Fruit fly (Drosophila melanogaster): ENCODE results near the gene ssp3.

dm6 chr2L:18921246-18921645 is 22.5 kb downstream of the ssp3 start:
- TF ChIP-seq EcR (GFP tag; optimal IDR thresholded peaks at IDR 0.05) (no peak), pan (optimal IDR thresholded peaks at IDR 0.05) (no peak), usp (GFP tag; optimal IDR thresholded peaks at IDR 0.05) (no peak), psq (optimal IDR thresholded peaks at IDR 0.05) (no peak), CG8478 (optimal IDR thresholded peaks at IDR 0.05) (no peak), Dll (optimal IDR thresholded peaks at IDR 0.05) (no peak)

Measured in whole organism.